Fruit fly (Drosophila melanogaster) whole organism, embryonic: ENCODE results near the gene pck.

Experiments used
- Abd-B ChIP-seq: fragments of 200-800 bp; sonication (Bioruptor generic); optimal IDR thresholded peaks from 2 replicates; lab custom pipeline; 2018; ENCODE audit warnings: missing biosample characterization, mild to moderate bottlenecking, missing genetic modification characterization, moderate library complexity
- Awh ChIP-seq: fragments of 200-800 bp; sonication (Bioruptor generic); IDR thresholded peaks from 2 replicates; pipeline ENCODE4, ENCODE4 v1.3.6; 2022; ENCODE audit warnings: missing biosample characterization, missing genetic modification characterization
- CG10147 ChIP-seq: fragments of 200-800 bp; sonication (Bioruptor generic); optimal IDR thresholded peaks from 2 replicates; lab custom pipeline; 2019; ENCODE audit warnings: missing biosample characterization, mild to moderate bottlenecking, missing genetic modification characterization, moderate library complexity
- CG11456 ChIP-seq: fragments of 200-800 bp; sonication (Bioruptor generic); IDR thresholded peaks from 3 replicates; pipeline ENCODE4 v1.3.6; 2022; ENCODE audit warnings: missing biosample characterization, missing genetic modification characterization
- CG11695 ChIP-seq: fragments of 200-800 bp; sonication (Bioruptor generic); IDR thresholded peaks from 3 replicates; pipeline ENCODE4 v1.3.6; 2022; ENCODE audit warnings: missing biosample characterization, missing genetic modification characterization
- CG12071 ChIP-seq: fragments of 200-800 bp; sonication (Bioruptor generic); optimal IDR thresholded peaks from 3 replicates; lab custom pipeline; 2018; ENCODE audit warnings: missing biosample characterization, mild to moderate bottlenecking, missing genetic modification characterization
- CG12236 ChIP-seq: fragments of 200-800 bp; sonication (Bioruptor generic); optimal IDR thresholded peaks from 2 replicates; lab custom pipeline; 2016; ENCODE audit warnings: missing biosample characterization, missing genetic modification characterization
- CG12769 ChIP-seq: fragments of 200-800 bp; sonication (Bioruptor generic); optimal IDR thresholded peaks from 2 replicates; lab custom pipeline; 2019; ENCODE audit warnings: missing biosample characterization, mild to moderate bottlenecking, missing genetic modification characterization, moderate library complexity
- CG12942 ChIP-seq: fragments of 200-800 bp; sonication (Bioruptor generic); optimal IDR thresholded peaks from 3 replicates; lab custom pipeline; 2016; ENCODE audit warnings: missing biosample characterization, missing genetic modification characterization
- CG13424 ChIP-seq: fragments of 200-800 bp; sonication (Bioruptor generic); optimal IDR thresholded peaks from 2 replicates; lab custom pipeline; 2019; ENCODE audit warnings: missing biosample characterization, mild to moderate bottlenecking, missing genetic modification characterization, moderate library complexity
- CG13775 ChIP-seq: fragments of 200-800 bp; sonication (Bioruptor generic); optimal IDR thresholded peaks from 3 replicates; lab custom pipeline; 2017; ENCODE audit warnings: missing biosample characterization, mild to moderate bottlenecking, missing genetic modification characterization
- CG14050 ChIP-seq: fragments of 200-800 bp; sonication (Bioruptor generic); IDR thresholded peaks from 3 replicates; pipeline ENCODE4 v1.3.6; 2022; ENCODE audit warnings: missing biosample characterization, missing genetic modification characterization
- CG14441 ChIP-seq: fragments of 200-800 bp; sonication (Bioruptor generic); IDR thresholded peaks from 2 replicates; pipeline ENCODE4 v1.3.6; 2022; ENCODE audit warnings: missing biosample characterization, missing genetic modification characterization
- CG14667 ChIP-seq: fragments of 200-800 bp; sonication (Bioruptor generic); IDR thresholded peaks from 2 replicates; pipeline ENCODE4 v1.3.6; 2022; ENCODE audit warnings: missing biosample characterization, missing genetic modification characterization
- CG3281 ChIP-seq: fragments of 200-800 bp; sonication (Bioruptor generic); optimal IDR thresholded peaks from 3 replicates; lab custom pipeline; 2017; ENCODE audit warnings: missing biosample characterization, mild to moderate bottlenecking, missing genetic modification characterization
- CG3847 ChIP-seq: fragments of 200-800 bp; sonication (Bioruptor generic); IDR thresholded peaks from 2 replicates; pipeline ENCODE4 v1.3.6; 2022; ENCODE audit warnings: missing biosample characterization, missing genetic modification characterization
- CG43689 ChIP-seq: fragments of 200-800 bp; sonication (Bioruptor generic); IDR thresholded peaks from 2 replicates; pipeline ENCODE4 v1.3.6; 2022; ENCODE audit warnings: missing biosample characterization, missing genetic modification characterization
- CG5245 ChIP-seq: fragments of 200-800 bp; sonication (Bioruptor generic); optimal IDR thresholded peaks from 3 replicates; lab custom pipeline; 2016; ENCODE audit warnings: missing biosample characterization, missing genetic modification characterization
- CG7556 ChIP-seq: fragments of 200-800 bp; sonication (Bioruptor generic); optimal IDR thresholded peaks from 2 replicates; lab custom pipeline; 2017; ENCODE audit warnings: missing biosample characterization, mild to moderate bottlenecking, missing genetic modification characterization
- CG7987 ChIP-seq: fragments of 200-800 bp; sonication (Bioruptor generic); optimal IDR thresholded peaks from 2 replicates; lab custom pipeline; 2018; ENCODE audit warnings: missing biosample characterization, mild to moderate bottlenecking, missing genetic modification characterization, moderate library complexity
- CG8089 ChIP-seq: fragments of 200-800 bp; sonication (Bioruptor generic); optimal IDR thresholded peaks from 3 replicates; lab custom pipeline; 2016; ENCODE audit warnings: missing biosample characterization, missing genetic modification characterization
- Drgx ChIP-seq: fragments of 200-800 bp; sonication (Bioruptor generic); IDR thresholded peaks from 2 replicates; pipeline ENCODE4 v1.3.6; 2022; ENCODE audit warnings: missing biosample characterization, missing genetic modification characterization
- Fer1 ChIP-seq: fragments of 200-800 bp; sonication (Bioruptor generic); optimal IDR thresholded peaks from 2 replicates; lab custom pipeline; 2017; ENCODE audit warnings: missing biosample characterization, mild to moderate bottlenecking, missing genetic modification characterization
- Fer3 ChIP-seq: fragments of 200-800 bp; sonication (Bioruptor generic); optimal IDR thresholded peaks from 2 replicates; lab custom pipeline; 2018; ENCODE audit warnings: missing biosample characterization, mild to moderate bottlenecking, missing genetic modification characterization, moderate library complexity
- HLH54F ChIP-seq: fragments of 200-800 bp; sonication (Bioruptor generic); optimal IDR thresholded peaks from 3 replicates; lab custom pipeline; 2016; ENCODE audit warnings: missing biosample characterization, missing genetic modification characterization
- HmgD ChIP-seq: fragments of 200-800 bp; sonication (Bioruptor generic); optimal IDR thresholded peaks from 3 replicates; lab custom pipeline; 2016; ENCODE audit warnings: missing biosample characterization, missing genetic modification characterization
- Kr ChIP-seq: fragments of 200-800 bp; sonication (Bioruptor generic); optimal IDR thresholded peaks from 2 replicates; lab custom pipeline; 2017; ENCODE audit warnings: missing biosample characterization, mild to moderate bottlenecking, missing genetic modification characterization
- MTF-1 ChIP-seq: fragments of 200-800 bp; sonication (Bioruptor generic); optimal IDR thresholded peaks from 2 replicates; lab custom pipeline; 2018; ENCODE audit warnings: missing biosample characterization, mild to moderate bottlenecking, missing genetic modification characterization, borderline replicate concordance
- NK7.1 ChIP-seq: fragments of 200-800 bp; sonication (Bioruptor generic); optimal IDR thresholded peaks from 3 replicates; lab custom pipeline; 2016; ENCODE audit warnings: missing biosample characterization, missing genetic modification characterization
- PHDP ChIP-seq: fragments of 200-800 bp; sonication (Bioruptor generic); optimal IDR thresholded peaks from 3 replicates; lab custom pipeline; 2018; ENCODE audit warnings: missing biosample characterization, mild to moderate bottlenecking, missing genetic modification characterization, moderate library complexity
- Six4 ChIP-seq: fragments of 200-800 bp; sonication (Bioruptor generic); optimal IDR thresholded peaks from 2 replicates; lab custom pipeline; 2016; ENCODE audit warnings: missing biosample characterization, missing genetic modification characterization
- YL-1 ChIP-seq: fragments of 200-800 bp; sonication (Bioruptor generic); optimal IDR thresholded peaks from 3 replicates; lab custom pipeline; 2017; ENCODE audit warnings: missing biosample characterization, mild to moderate bottlenecking, missing genetic modification characterization
- amos ChIP-seq: fragments of 200-800 bp; sonication (Bioruptor generic); IDR thresholded peaks from 2 replicates; pipeline ENCODE4 v1.3.6; 2022; ENCODE audit warnings: missing biosample characterization, missing genetic modification characterization; ENCODE audit not compliant: partially characterized antibody
- bcd ChIP-seq: fragments of 200-800 bp; sonication (Bioruptor generic); optimal IDR thresholded peaks from 2 replicates; lab custom pipeline; 2017; ENCODE audit warnings: missing biosample characterization, mild to moderate bottlenecking, missing genetic modification characterization
- bowl ChIP-seq: fragments of 200-800 bp; sonication (Bioruptor generic); IDR thresholded peaks from 2 replicates; pipeline ENCODE4 v1.3.6; 2022; ENCODE audit warnings: missing biosample characterization, missing genetic modification characterization
- btn ChIP-seq: fragments of 200-800 bp; sonication (Bioruptor generic); optimal IDR thresholded peaks from 2 replicates; lab custom pipeline; 2016; ENCODE audit warnings: missing biosample characterization, missing genetic modification characterization
- cato ChIP-seq: fragments of 200-800 bp; sonication (Bioruptor generic); optimal IDR thresholded peaks from 2 replicates; lab custom pipeline; 2016; ENCODE audit warnings: missing biosample characterization, missing genetic modification characterization, borderline replicate concordance
- corto ChIP-seq: fragments of 200-800 bp; sonication (Bioruptor generic); optimal IDR thresholded peaks from 2 replicates; lab custom pipeline; 2016; ENCODE audit warnings: missing biosample characterization, mild to moderate bottlenecking, missing genetic modification characterization, moderate library complexity
- exex ChIP-seq: fragments of 200-800 bp; sonication (Bioruptor generic); optimal IDR thresholded peaks from 4 replicates; lab custom pipeline; 2018; ENCODE audit warnings: missing biosample characterization, mild to moderate bottlenecking, missing genetic modification characterization, moderate library complexity
- jumu ChIP-seq: fragments of 200-800 bp; sonication (Bioruptor generic); optimal IDR thresholded peaks from 3 replicates; lab custom pipeline; 2016; ENCODE audit warnings: missing biosample characterization, missing genetic modification characterization
- kni ChIP-seq: fragments of 200-800 bp; sonication (Bioruptor generic); optimal IDR thresholded peaks from 3 replicates; lab custom pipeline; 2017; ENCODE audit warnings: mild to moderate bottlenecking, missing biosample characterization, missing genetic modification reagents, missing genetic modification characterization
- nerfin-1 ChIP-seq: fragments of 200-800 bp; sonication (Bioruptor generic); optimal IDR thresholded peaks from 3 replicates; lab custom pipeline; 2019; ENCODE audit warnings: missing biosample characterization, mild to moderate bottlenecking, missing genetic modification characterization, moderate library complexity
- p53 ChIP-seq: fragments of 200-800 bp; sonication (Bioruptor generic); optimal IDR thresholded peaks from 2 replicates; lab custom pipeline; 2016; ENCODE audit warnings: missing biosample characterization, missing genetic modification characterization
- pan ChIP-seq, 4 experiments: fragments of >200 bp in 3 of 4; fragments of 200-800 bp in 1 of 4; sonication (Bioruptor generic) in 1 of 4; optimal IDR thresholded peaks in 3 of 4; IDR thresholded peaks in 1 of 4; 2 replicates each; pipeline versions ENCODE4 v1.3.6 to Lab custom; 2017 to 2022; ENCODE audit warnings: missing biosample characterization in 2 of 4, missing genetic modification characterization in 2 of 4, mixed read lengths in 1 of 4
- peb ChIP-seq: fragments of 200-800 bp; sonication (Bioruptor generic); IDR thresholded peaks from 2 replicates; pipeline ENCODE4 v1.3.6; 2022; ENCODE audit warnings: missing biosample characterization, missing genetic modification characterization
- ranshi ChIP-seq: fragments of 200-800 bp; sonication (Bioruptor generic); IDR thresholded peaks from 2 replicates; pipeline ENCODE4 v1.3.6; 2022; ENCODE audit warnings: missing biosample characterization, missing genetic modification characterization
- sisA ChIP-seq: fragments of 200-800 bp; sonication (Bioruptor generic); IDR thresholded peaks from 2 replicates; pipeline ENCODE4 v1.3.6; 2022; ENCODE audit warnings: missing biosample characterization, missing genetic modification characterization
- tll ChIP-seq, 2 experiments: fragments of 200-800 bp in 1 of 2; fragments of >200 bp in 1 of 2; sonication (Bioruptor generic) in 1 of 2; optimal IDR thresholded peaks; 2 replicates each; lab custom pipeline; 2017 to 2019; ENCODE audit warnings: missing biosample characterization in 2 of 2, missing genetic modification characterization in 2 of 2, mild to moderate bottlenecking in 1 of 2, moderate library complexity in 1 of 2

The pck gene

dm6 chrX:1478276-1479122, 8.0 kb downstream of the pck start, which contains the start of gene rush (continued):
- TF ChIP-seq CG43689 (GFP tag; lab: Robert Waterston, UW) = no peak
- peak; percentile 50; the same call in 1 of the 3 replicates for TF ChIP-seq CG11456 (GFP tag; lab: Robert Waterston, UW)
- no peak for TF ChIP-seq nerfin-1 (tag; lab: Kevin White, UChicago)
- TF ChIP-seq CG14667 = no peak
- no peak for TF ChIP-seq CG3281 (GFP tag; lab: Kevin White, UChicago)
- no peak for TF ChIP-seq CG11695 (GFP tag; lab: Robert Waterston, UW)
- no peak for TF ChIP-seq CG7556 (GFP tag; lab: Kevin White, UChicago)
- 0 out of 3 replicates have a peak, but pooled peaks have one; percentile 13 for TF ChIP-seq CG14050 (GFP tag; lab: Robert Waterston, UW)
- TF ChIP-seq CG14441 (GFP tag; lab: Robert Waterston, UW) = peak; percentile 29; the same call in 1 of the 2 replicates
- TF ChIP-seq Fer1 (GFP tag; lab: Kevin White, UChicago) = no peak
- TF ChIP-seq bowl (GFP tag; lab: Robert Waterston, UW) = no peak
- no peak for TF ChIP-seq MTF-1 (GFP tag; lab: Kevin White, UChicago)
- peak; percentile 24 for TF ChIP-seq HLH54F (GFP tag; lab: Kevin White, UChicago)
- no peak for TF ChIP-seq CG13775
- TF ChIP-seq cato (GFP tag; lab: Kevin White, UChicago) = no peak
- TF ChIP-seq Fer3 (tag; lab: Kevin White, UChicago) = peak; percentile 7
- 0 out of 2 replicates have a peak, but pooled peaks have one; percentile 17 for TF ChIP-seq amos
- no peak for TF ChIP-seq CG7987 (GFP tag; lab: Kevin White, UChicago)
- peak; percentile 15 for TF ChIP-seq jumu
- peak; percentile 10 for TF ChIP-seq PHDP (tag; lab: Kevin White, UChicago)
- peak; percentile 50 for TF ChIP-seq bcd (GFP tag; lab: Kevin White, UChicago)
- peak; percentile 12 for TF ChIP-seq CG12769
- TF ChIP-seq Six4 (GFP tag; lab: Kevin White, UChicago) = no peak
- no peak for TF ChIP-seq tll (GFP tag; optimal IDR thresholded peaks at IDR 0.05; lab: Kevin White, UChicago)
- TF ChIP-seq pan (optimal IDR thresholded peaks at IDR 0.05; lab: Kevin White, UChicago) = no peak
- no peak for TF ChIP-seq pan (GFP tag; optimal IDR thresholded peaks at IDR 0.05 in 1 of 2, IDR thresholded peaks at IDR 0.05 in 1 of 2)
- TF ChIP-seq CG12942 = peak; percentile 12
- no peak for TF ChIP-seq NK7.1 (GFP tag; lab: Kevin White, UChicago)
- no peak for TF ChIP-seq CG8089
- peak; percentile 14; the same call in 1 of the 2 replicates for TF ChIP-seq sisA
- peak; percentile 6 for TF ChIP-seq p53 (GFP tag; lab: Kevin White, UChicago)
- TF ChIP-seq Awh (GFP tag; lab: Robert Waterston, UW) = no peak
- TF ChIP-seq CG13424 (tag; lab: Kevin White, UChicago) = peak; percentile 25
- no peak for TF ChIP-seq corto (GFP tag; lab: Kevin White, UChicago)
- TF ChIP-seq Kr (GFP tag; lab: Kevin White, UChicago) = no peak
- no peak for TF ChIP-seq peb
- no peak for TF ChIP-seq CG12071
- no peak; the same call in 1 of the 2 replicates for TF ChIP-seq Drgx (GFP tag; lab: Robert Waterston, UW)
- TF ChIP-seq Abd-B (GFP tag; lab: Kevin White, UChicago) = no peak
- TF ChIP-seq CG10147 (GFP tag; lab: Kevin White, UChicago) = no peak
- TF ChIP-seq CG12236 = no peak
- TF ChIP-seq CG5245 = no peak
- peak; percentile 68 for TF ChIP-seq CG3847 (GFP tag; lab: Robert Waterston, UW)
- no peak for TF ChIP-seq btn (GFP tag; lab: Kevin White, UChicago)
- TF ChIP-seq HmgD (GFP tag; lab: Kevin White, UChicago) = peak; percentile 15
- no peak for TF ChIP-seq exex
- peak; percentile 61 for TF ChIP-seq YL-1 (GFP tag; lab: Kevin White, UChicago)
- peak; percentile 5 for TF ChIP-seq kni (GFP tag; lab: Kevin White, UChicago)
- TF ChIP-seq ranshi (GFP tag; lab: Robert Waterston, UW) = 0 out of 2 replicates have a peak, but pooled peaks have one; percentile 24
